Worm (Caenorhabditis elegans) whole organism, L2 larva: ENCODE results near the gene ZK353.4.
"Not testable (repeated sequence)": the region's sequence is repeated elsewhere in the genome, so short reads cannot be mapped to it uniquely, and the experiment has no call there.

Experiments used
- ama-1 ChIP-seq: fragments of 150-350 bp; optimal IDR thresholded peaks from 2 replicates; lab custom pipeline; 2018; ENCODE audit warnings: inconsistent platforms
- crh-2 ChIP-seq: sonication (generic microtip); optimal IDR thresholded peaks from 2 replicates; lab custom pipeline; 2017; ENCODE audit warnings: missing biosample characterization, missing genetic modification characterization
- dmd-4 ChIP-seq: sonication (generic microtip); optimal IDR thresholded peaks from 2 replicates; lab custom pipeline; 2017; ENCODE audit warnings: missing biosample characterization, missing genetic modification characterization
- elt-3 ChIP-seq: sonication (generic microtip); optimal IDR thresholded peaks from 2 replicates; lab custom pipeline; 2017; ENCODE audit warnings: missing biosample characterization, missing genetic modification characterization
- mab-5 ChIP-seq: fragments of 150-350 bp; optimal IDR thresholded peaks from 2 replicates; lab custom pipeline; 2014; ENCODE audit warnings: missing biosample characterization, missing genetic modification characterization
- sma-3 ChIP-seq: sonication (generic microtip); optimal IDR thresholded peaks from 2 replicates; lab custom pipeline; 2016; ENCODE audit warnings: missing genetic modification reagents, missing genetic modification characterization, missing compliant biosample characterization
- sma-9 ChIP-seq, 2 experiments: fragments of 150-350 bp in 1 of 2; sonication (generic microtip) in 1 of 2; optimal IDR thresholded peaks; 2 replicates each; lab custom pipeline; 2014 to 2016; ENCODE audit warnings: missing genetic modification characterization in 2 of 2, mild to moderate bottlenecking in 1 of 2, missing biosample characterization in 1 of 2, missing compliant biosample characterization in 1 of 2, missing genetic modification reagents in 1 of 2, moderate library complexity in 1 of 2
- unc-62 ChIP-seq: fragments of 150-350 bp; optimal IDR thresholded peaks from 2 replicates; lab custom pipeline; 2014; ENCODE audit warnings: missing biosample characterization, missing genetic modification reagents, missing genetic modification characterization

The ZK353.4 gene

ce11 chrIII:8347822-8348221 lies 41.6 kb downstream of the ZK353.4 start, which contains the start of gene clc-29:
clc-29 (minus strand) TSS chrIII:8347922.
- not testable (repeated sequence) for TF ChIP-seq sma-9 (GFP tag; optimal IDR thresholded peaks at IDR 0.05; lab: Kevin White, UChicago); sma-9 (tag; optimal IDR thresholded peaks at IDR 0.05; lab: Kevin White, UChicago); sma-3; ama-1

- TF ChIP-seq mab-5 (tag; lab: Kevin White, UChicago); dmd-4; unc-62 (GFP tag; lab: Kevin White, UChicago): not testable (repeated sequence)
These were observed 45.2 kb downstream of the ZK353.4 start, which contains the start of gene ZC262.7 for ce11 chrIII:8344283-8344682. ZC262.7 (minus strand) TSS chrIII:8344336.

ce11 chrIII:8339372-8339771 lies 50.1 kb downstream of the ZK353.4 start, which contains the start of gene clc-28:
clc-28 (minus strand) TSS chrIII:8339472.
- TF ChIP-seq sma-9 (GFP tag; optimal IDR thresholded peaks at IDR 0.05; lab: Kevin White, UChicago); sma-9 (tag; optimal IDR thresholded peaks at IDR 0.05; lab: Kevin White, UChicago); elt-3 (tag; lab: Kevin White, UChicago); crh-2 (tag; lab: Kevin White, UChicago): not testable (repeated sequence)
